Worm (Caenorhabditis elegans) whole organism, early embryonic: ENCODE data around the gene cec-7.
A peak's percentile ranks its signal among the peaks of the same experiment; 100 is the strongest.

Experiments
- F13C5.2 ChIP-seq: sonication (generic microtip); optimal IDR thresholded peaks from 2 replicates; lab custom pipeline; 2017; ENCODE audit warnings: mild to moderate bottlenecking, missing genetic modification characterization, inconsistent platforms, missing compliant biosample characterization
- aly-1 ChIP-seq: sonication (generic microtip); optimal IDR thresholded peaks from 2 replicates; lab custom pipeline; 2016; ENCODE audit warnings: missing genetic modification characterization, missing compliant biosample characterization
- ama-1 ChIP-seq: fragments of 150-350 bp; optimal IDR thresholded peaks from 2 replicates; lab custom pipeline; 2014
- flt-1 ChIP-seq: fragments of 200-800 bp; sonication (Bioruptor generic); IDR thresholded peaks from 2 replicates; pipeline ENCODE4 v1.3.6; 2022; ENCODE audit warnings: missing genetic modification characterization, missing compliant biosample characterization
- hmbx-1 ChIP-seq: sonication (generic microtip); optimal IDR thresholded peaks from 2 replicates; lab custom pipeline; 2016; ENCODE audit warnings: mild to moderate bottlenecking, missing genetic modification characterization, missing compliant biosample characterization
- hnd-1 ChIP-seq: sonication (generic microtip); optimal IDR thresholded peaks from 2 replicates; lab custom pipeline; 2016; ENCODE audit warnings: missing genetic modification characterization, missing compliant biosample characterization
- pes-1 ChIP-seq: fragments of 200-800 bp; sonication (Bioruptor generic); IDR thresholded peaks from 2 replicates; pipeline ENCODE4 v1.3.6; 2022; ENCODE audit warnings: missing genetic modification reagents, missing genetic modification characterization, missing compliant biosample characterization
- scrt-1 ChIP-seq: fragments of 200-800 bp; sonication (Bioruptor generic); IDR thresholded peaks from 2 replicates; pipeline ENCODE4 v1.3.6; 2022; ENCODE audit warnings: missing genetic modification characterization, missing compliant biosample characterization
- sea-1 ChIP-seq: fragments of 200-800 bp; sonication (Bioruptor generic); conservative IDR thresholded peaks from 2 replicates; pipeline ENCODE4 v1.3.6; 2022; ENCODE audit warnings: missing genetic modification characterization, missing compliant biosample characterization
- tbx-11 ChIP-seq: fragments of 200-800 bp; sonication (Bioruptor generic); IDR thresholded peaks from 2 replicates; pipeline ENCODE4 v1.3.6; 2022; ENCODE audit warnings: missing genetic modification characterization, missing compliant biosample characterization

ce11 chrIII:12877527-12878234 lies at the start of gene cec-7, which contains the start of gene enu-3.5:
- TF ChIP-seq hmbx-1 (tag; lab: Kevin White, UChicago) (no peak), ama-1 (lab: Kevin White, UChicago) (no peak), sea-1 (GFP tag; lab: Robert Waterston, UW) (0 out of 2 replicates have a peak, but pooled peaks have one; percentile 7), aly-1 (tag; lab: Kevin White, UChicago) (no peak), F13C5.2 (tag; lab: Kevin White, UChicago) (no peak), scrt-1 (GFP tag; lab: Robert Waterston, UW) (no peak), flt-1 (GFP tag; lab: Robert Waterston, UW) (no peak), pes-1 (GFP tag; lab: Robert Waterston, UW) (no peak), hnd-1 (tag; lab: Kevin White, UChicago) (no peak), tbx-11 (GFP tag; lab: Robert Waterston, UW) (no peak)
